Fruit fly (Drosophila melanogaster) whole organism, embryonic: ENCODE data around the gene CG32811.
A peak's percentile ranks its signal among the peaks of the same experiment; 100 is the strongest.

Experiments used
- Atf6 ChIP-seq: fragments of 200-800 bp; sonication (Bioruptor generic); IDR thresholded peaks from 2 replicates; pipeline ENCODE4 v1.3.6; 2022; ENCODE audit warnings: missing biosample characterization, missing genetic modification characterization
- CG1024 ChIP-seq: fragments of 200-800 bp; sonication (Bioruptor generic); IDR thresholded peaks from 2 replicates; pipeline ENCODE4 v1.3.6; 2022; ENCODE audit warnings: missing biosample characterization, missing genetic modification characterization
- CG10543 ChIP-seq: fragments of 200-800 bp; sonication (Bioruptor generic); optimal IDR thresholded peaks from 3 replicates; lab custom pipeline; 2017; ENCODE audit warnings: missing biosample characterization, mild to moderate bottlenecking, missing genetic modification characterization, moderate library complexity
- CG10979 ChIP-seq: fragments of 200-800 bp; sonication (Bioruptor generic); optimal IDR thresholded peaks from 2 replicates; lab custom pipeline; 2018; ENCODE audit warnings: missing biosample characterization, mild to moderate bottlenecking, missing genetic modification characterization, moderate library complexity
- CG11456 ChIP-seq: fragments of 200-800 bp; sonication (Bioruptor generic); IDR thresholded peaks from 3 replicates; pipeline ENCODE4 v1.3.6; 2022; ENCODE audit warnings: missing biosample characterization, missing genetic modification characterization
- CG11504 ChIP-seq: fragments of 200-800 bp; sonication (Bioruptor generic); optimal IDR thresholded peaks from 3 replicates; lab custom pipeline; 2019; ENCODE audit warnings: missing biosample characterization, mild to moderate bottlenecking, missing genetic modification characterization, moderate library complexity
- CG12155 ChIP-seq: fragments of 200-800 bp; sonication (Bioruptor generic); optimal IDR thresholded peaks from 3 replicates; lab custom pipeline; 2016; ENCODE audit warnings: missing biosample characterization, missing genetic modification characterization
- CG12219 ChIP-seq: fragments of 200-800 bp; sonication (Bioruptor generic); optimal IDR thresholded peaks from 3 replicates; lab custom pipeline; 2018; ENCODE audit warnings: missing biosample characterization, mild to moderate bottlenecking, missing genetic modification characterization
- CG12236 ChIP-seq: fragments of 200-800 bp; sonication (Bioruptor generic); optimal IDR thresholded peaks from 2 replicates; lab custom pipeline; 2016; ENCODE audit warnings: missing biosample characterization, missing genetic modification characterization
- CG1233 ChIP-seq: fragments of 200-800 bp; sonication (Bioruptor generic); optimal IDR thresholded peaks from 4 replicates; lab custom pipeline; 2018; ENCODE audit warnings: missing biosample characterization, mild to moderate bottlenecking, missing genetic modification characterization
- CG15479 ChIP-seq: fragments of 200-800 bp; sonication (Bioruptor generic); optimal IDR thresholded peaks from 3 replicates; lab custom pipeline; 2019; ENCODE audit warnings: missing biosample characterization, mild to moderate bottlenecking, missing genetic modification characterization, moderate library complexity
- CG17568 ChIP-seq: fragments of 200-800 bp; sonication (Bioruptor generic); optimal IDR thresholded peaks from 2 replicates; lab custom pipeline; 2018; ENCODE audit warnings: missing biosample characterization, mild to moderate bottlenecking, missing genetic modification characterization, moderate library complexity
- CG1792 ChIP-seq: fragments of 200-800 bp; sonication (Bioruptor generic); optimal IDR thresholded peaks from 2 replicates; lab custom pipeline; 2016; ENCODE audit warnings: missing biosample characterization, missing genetic modification characterization
- CG2678 ChIP-seq: fragments of 200-800 bp; sonication (Bioruptor generic); optimal IDR thresholded peaks from 3 replicates; lab custom pipeline; 2019; ENCODE audit warnings: missing biosample characterization, mild to moderate bottlenecking, missing genetic modification characterization, moderate library complexity
- CG2875 ChIP-seq: fragments of 200-800 bp; sonication (Bioruptor generic); optimal IDR thresholded peaks from 2 replicates; lab custom pipeline; 2017; ENCODE audit warnings: missing biosample characterization, mild to moderate bottlenecking, missing genetic modification characterization, missing genetic modification reagents
- CG30020 ChIP-seq: fragments of 200-800 bp; optimal IDR thresholded peaks from 2 replicates; lab custom pipeline; 2019; ENCODE audit warnings: missing biosample characterization, mild to moderate bottlenecking, missing genetic modification characterization, moderate library complexity
- CG7786 ChIP-seq: fragments of 200-800 bp; sonication (Bioruptor generic); optimal IDR thresholded peaks from 2 replicates; lab custom pipeline; 2016; ENCODE audit warnings: missing biosample characterization, missing genetic modification characterization
- CG9727 ChIP-seq: fragments of 200-800 bp; sonication (Bioruptor generic); optimal IDR thresholded peaks from 3 replicates; lab custom pipeline; 2017; ENCODE audit warnings: missing biosample characterization, mild to moderate bottlenecking, missing genetic modification characterization
- CTCF ChIP-seq: fragments of 200-800 bp; sonication (Bioruptor generic); optimal IDR thresholded peaks from 2 replicates; lab custom pipeline; 2017; ENCODE audit warnings: missing biosample characterization, mild to moderate bottlenecking, missing genetic modification characterization, moderate library complexity
- CkIIα-i1 ChIP-seq: fragments of 200-800 bp; sonication (Bioruptor generic); IDR thresholded peaks from 2 replicates; pipeline ENCODE4 v1.3.6; 2022; ENCODE audit warnings: missing biosample characterization, missing genetic modification characterization
- CoRest ChIP-seq: fragments of 200-800 bp; sonication (Bioruptor generic); optimal IDR thresholded peaks from 3 replicates; lab custom pipeline; 2018; ENCODE audit warnings: missing biosample characterization, mild to moderate bottlenecking, missing genetic modification characterization, moderate library complexity
- Doc3 ChIP-seq: fragments of 200-800 bp; sonication (Bioruptor generic); IDR thresholded peaks from 3 replicates; pipeline ENCODE4 v1.3.6; 2022; ENCODE audit warnings: missing biosample characterization, missing genetic modification characterization; ENCODE audit not compliant: partially characterized antibody
- Drgx ChIP-seq: fragments of 200-800 bp; sonication (Bioruptor generic); IDR thresholded peaks from 2 replicates; pipeline ENCODE4 v1.3.6; 2022; ENCODE audit warnings: missing biosample characterization, missing genetic modification characterization
- Eip74EF ChIP-seq, 2 experiments: fragments of 200-800 bp in 1 of 2; fragments of >200 bp in 1 of 2; sonication (Bioruptor generic) in 1 of 2; optimal IDR thresholded peaks; 2 replicates each; lab custom pipeline; 2017 to 2019; ENCODE audit warnings: missing biosample characterization in 2 of 2, missing genetic modification characterization in 2 of 2, mild to moderate bottlenecking in 1 of 2, moderate library complexity in 1 of 2
- Fer3 ChIP-seq: fragments of 200-800 bp; sonication (Bioruptor generic); optimal IDR thresholded peaks from 2 replicates; lab custom pipeline; 2018; ENCODE audit warnings: missing biosample characterization, mild to moderate bottlenecking, missing genetic modification characterization, moderate library complexity
- Hmx ChIP-seq: fragments of 200-800 bp; sonication (Bioruptor generic); optimal IDR thresholded peaks from 2 replicates; lab custom pipeline; 2016; ENCODE audit warnings: missing biosample characterization, missing genetic modification characterization
- Med ChIP-seq: fragments of 200-800 bp; sonication (Bioruptor generic); peaks from one replicate; lab custom pipeline; 2016; ENCODE audit warnings: missing biosample characterization, missing genetic modification characterization, mild to moderate bottlenecking, inconsistent platforms, moderate library complexity
- Mes4 ChIP-seq: fragments of 200-800 bp; sonication (Bioruptor generic); optimal IDR thresholded peaks from 2 replicates; lab custom pipeline; 2016; ENCODE audit warnings: missing biosample characterization, missing genetic modification characterization
- Myb ChIP-seq: fragments of 200-800 bp; sonication (Bioruptor generic); optimal IDR thresholded peaks from 2 replicates; lab custom pipeline; 2016; ENCODE audit warnings: missing biosample characterization, missing genetic modification characterization
- NFAT ChIP-seq: fragments of 200-800 bp; sonication (Bioruptor generic); IDR thresholded peaks from 2 replicates; pipeline ENCODE4 v1.3.6; 2022; ENCODE audit warnings: missing biosample characterization, missing genetic modification characterization
- Neu2 ChIP-seq: fragments of 200-800 bp; sonication (Bioruptor generic); optimal IDR thresholded peaks from 3 replicates; lab custom pipeline; 2016; ENCODE audit warnings: missing biosample characterization, missing genetic modification characterization, borderline replicate concordance
- Nf-YC ChIP-seq: fragments of 200-800 bp; optimal IDR thresholded peaks from 3 replicates; lab custom pipeline; 2019; ENCODE audit warnings: missing biosample characterization, mild to moderate bottlenecking, missing genetic modification characterization, moderate library complexity
- Optix ChIP-seq: fragments of 200-800 bp; sonication (Bioruptor generic); IDR thresholded peaks from 3 replicates; pipeline ENCODE4 v1.3.6; 2022; ENCODE audit warnings: missing biosample characterization, missing genetic modification characterization
- Sin3A ChIP-seq: fragments of >200 bp; optimal IDR thresholded peaks from 2 replicates; lab custom pipeline; 2018
- bigmax ChIP-seq: fragments of 200-800 bp; sonication (Bioruptor generic); optimal IDR thresholded peaks from 2 replicates; lab custom pipeline; 2018; ENCODE audit warnings: missing biosample characterization, mild to moderate bottlenecking, missing genetic modification characterization
- chif ChIP-seq, 2 experiments: fragments of 200-800 bp; sonication (Bioruptor generic); optimal IDR thresholded peaks; 3 replicates each; lab custom pipeline; 2016; ENCODE audit warnings: missing biosample characterization in 2 of 2, missing genetic modification characterization in 2 of 2
- corto ChIP-seq: fragments of 200-800 bp; sonication (Bioruptor generic); optimal IDR thresholded peaks from 2 replicates; lab custom pipeline; 2016; ENCODE audit warnings: missing biosample characterization, mild to moderate bottlenecking, missing genetic modification characterization, moderate library complexity
- da ChIP-seq: fragments of 200-800 bp; sonication (Bioruptor generic); optimal IDR thresholded peaks from 2 replicates; lab custom pipeline; 2016; ENCODE audit warnings: missing biosample characterization, missing genetic modification characterization
- ind ChIP-seq: fragments of 200-800 bp; sonication (Bioruptor generic); optimal IDR thresholded peaks from 3 replicates; lab custom pipeline; 2016; ENCODE audit warnings: missing biosample characterization, missing genetic modification characterization
- lov ChIP-seq, 2 experiments: fragments of 200-800 bp in 1 of 2; fragments of >200 bp in 1 of 2; sonication (Bioruptor generic) in 1 of 2; IDR thresholded peaks in 1 of 2; optimal IDR thresholded peaks in 1 of 2; 2 replicates in 1 of 2; 3 replicates in 1 of 2; pipeline versions ENCODE4 v1.3.6 to Lab custom; 2017 to 2022; ENCODE audit warnings: missing biosample characterization in 1 of 2, missing genetic modification characterization in 1 of 2
- mam ChIP-seq: fragments of 200-800 bp; sonication (Bioruptor generic); optimal IDR thresholded peaks from 3 replicates; lab custom pipeline; 2016; ENCODE audit warnings: missing biosample characterization, missing genetic modification characterization
- phol ChIP-seq: fragments of 200-800 bp; sonication (Bioruptor generic); optimal IDR thresholded peaks from 3 replicates; lab custom pipeline; 2018; ENCODE audit warnings: missing biosample characterization, mild to moderate bottlenecking, missing genetic modification characterization, moderate library complexity
- pita ChIP-seq: fragments of 200-800 bp; sonication (Bioruptor generic); optimal IDR thresholded peaks from 2 replicates; lab custom pipeline; 2017; ENCODE audit warnings: missing biosample characterization, mild to moderate bottlenecking, missing genetic modification characterization
- sd ChIP-seq: fragments of 200-800 bp; sonication (Bioruptor generic); optimal IDR thresholded peaks from 3 replicates; lab custom pipeline; 2018; ENCODE audit warnings: missing biosample characterization, mild to moderate bottlenecking, missing genetic modification characterization, moderate library complexity
- sens-2 ChIP-seq: fragments of 200-800 bp; sonication (Bioruptor generic); IDR thresholded peaks from 2 replicates; pipeline ENCODE4 v1.3.6; 2022; ENCODE audit warnings: missing biosample characterization, missing genetic modification characterization
- unc-4 ChIP-seq: fragments of 200-800 bp; sonication (Bioruptor generic); IDR thresholded peaks from 2 replicates; pipeline ENCODE4 v1.3.6; 2022; ENCODE audit warnings: missing biosample characterization, missing genetic modification characterization; ENCODE audit not compliant: partially characterized antibody
- zen ChIP-seq: fragments of 200-800 bp; sonication (Bioruptor generic); optimal IDR thresholded peaks from 3 replicates; lab custom pipeline; 2018; ENCODE audit warnings: missing biosample characterization, mild to moderate bottlenecking, missing genetic modification characterization, moderate library complexity
- zf30C ChIP-seq: fragments of 200-800 bp; sonication (Bioruptor generic); optimal IDR thresholded peaks from 3 replicates; lab custom pipeline; 2018; ENCODE audit warnings: missing biosample characterization, mild to moderate bottlenecking, missing genetic modification characterization

The CG32811 gene

dm6 chrX:1286868-1287835 is 11.0 kb downstream of the CG32811 start, which contains the start of gene CG32812 (continued):
- TF ChIP-seq corto = no peak
- peak; percentile 92 for TF ChIP-seq CG12155 (GFP tag; lab: Kevin White, UChicago)
- peak; percentile 66 for TF ChIP-seq CG10543 (GFP tag; lab: Kevin White, UChicago)
- no peak for TF ChIP-seq Myb (GFP tag; lab: Kevin White, UChicago)
- TF ChIP-seq unc-4 (GFP tag; lab: Robert Waterston, UW) = no peak
- TF ChIP-seq CG1233 (GFP tag; lab: Kevin White, UChicago) = no peak
- TF ChIP-seq CG1792 (GFP tag; lab: Kevin White, UChicago) = no peak
- no peak for TF ChIP-seq zf30C (GFP tag; lab: Kevin White, UChicago)
- no peak for TF ChIP-seq Optix
- TF ChIP-seq sd (tag; lab: Kevin White, UChicago) = peak; percentile 62
- TF ChIP-seq mam (GFP tag; lab: Kevin White, UChicago) = no peak
- no peak for TF ChIP-seq CG30020 (tag; lab: Kevin White, UChicago)
- no peak for TF ChIP-seq CG17568 (GFP tag; lab: Kevin White, UChicago)
- TF ChIP-seq CTCF = peak; percentile 35
- TF ChIP-seq CG9727 (GFP tag; lab: Kevin White, UChicago) = no peak
- no peak for TF ChIP-seq CG12236 (GFP tag; lab: Kevin White, UChicago)
- TF ChIP-seq CG15479 (GFP tag; lab: Kevin White, UChicago) = no peak
- TF ChIP-seq lov (optimal IDR thresholded peaks at IDR 0.05; lab: Kevin White, UChicago) = no peak
- TF ChIP-seq lov (GFP tag; IDR thresholded peaks at IDR 0.05; lab: Robert Waterston, UW) = no peak
- TF ChIP-seq bigmax (GFP tag; lab: Kevin White, UChicago) = no peak
- TF ChIP-seq Med (GFP tag; lab: Kevin White, UChicago) = peak; percentile 16
- TF ChIP-seq da (GFP tag; lab: Kevin White, UChicago) = no peak
- TF ChIP-seq CG1024 (GFP tag; lab: Robert Waterston, UW) = no peak

DNA sequence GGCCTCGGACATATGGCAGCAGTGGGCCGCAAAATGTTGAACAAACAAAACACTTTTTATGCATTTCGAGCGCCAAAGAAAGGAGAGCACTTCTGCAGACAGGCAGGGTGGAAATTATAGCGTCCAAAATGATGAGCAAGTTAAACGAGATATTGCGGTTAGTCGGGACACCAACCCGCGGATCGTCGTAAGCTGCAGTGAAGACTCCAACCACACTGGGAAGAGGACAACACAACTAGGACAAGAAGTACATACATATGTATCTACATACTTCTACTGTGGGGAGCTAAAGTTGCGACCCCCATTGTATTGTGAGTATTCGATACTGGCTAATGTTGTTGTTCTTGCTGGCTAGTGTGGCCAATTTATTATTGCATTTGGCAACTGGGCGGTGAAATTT is 12.1 kb downstream of the CG32811 start:
- TF ChIP-seq CoRest (peak; percentile 4), Hmx (GFP tag; lab: Kevin White, UChicago) (no peak), Nf-YC (tag; lab: Kevin White, UChicago) (no peak), CkIIα-i1 (GFP tag; lab: Robert Waterston, UW) (no peak), phol (tag; lab: Kevin White, UChicago) (peak; percentile 3), CG2678 (tag; lab: Kevin White, UChicago) (no peak), CG2875 (GFP tag; lab: Kevin White, UChicago) (no peak), Fer3 (tag; lab: Kevin White, UChicago) (no peak), sens-2 (GFP tag; lab: Robert Waterston, UW) (no peak), Mes4 (no peak), CG10979 (tag; lab: Kevin White, UChicago) (no peak), chif (GFP tag; optimal IDR thresholded peaks at IDR 0.05; lab: Kevin White, UChicago) (no peak), CG11456 (GFP tag; lab: Robert Waterston, UW) (no peak), Doc3 (GFP tag; lab: Robert Waterston, UW) (no peak), Drgx (GFP tag; lab: Robert Waterston, UW) (0 out of 2 replicates have a peak, but pooled peaks have one; percentile 11), Neu2 (GFP tag; lab: Kevin White, UChicago) (no peak), CG7786 (GFP tag; lab: Kevin White, UChicago) (no peak), zen (no peak), Sin3A (lab: Kevin White, UChicago) (no peak), ind (no peak), Atf6 (GFP tag; lab: Robert Waterston, UW) (no peak), CG17568 (GFP tag; lab: Kevin White, UChicago) (no peak), CG11504 (tag; lab: Kevin White, UChicago) (peak; percentile 6), CG12219 (no peak), NFAT (GFP tag; lab: Robert Waterston, UW) (no peak), Eip74EF (GFP tag; optimal IDR thresholded peaks at IDR 0.05; lab: Kevin White, UChicago) (no peak), pita (GFP tag; lab: Kevin White, UChicago) (peak; percentile 44)
